Worm (Caenorhabditis elegans) whole organism, L4 larva: ENCODE data around the gene mls-2.

Source experiments
- F10B5.3 ChIP-seq: sonication (generic microtip); optimal IDR thresholded peaks from 2 replicates; lab custom pipeline; 2016; ENCODE audit warnings: mild to moderate bottlenecking, missing genetic modification characterization, missing compliant biosample characterization
- F37D6.2 ChIP-seq: sonication (generic microtip); optimal IDR thresholded peaks from 2 replicates; lab custom pipeline; 2016; ENCODE audit warnings: mild to moderate bottlenecking, missing genetic modification characterization, missing compliant biosample characterization
- T20F7.1 ChIP-seq: fragments of 200-800 bp; sonication (Bioruptor generic); optimal IDR thresholded peaks from 2 replicates; lab custom pipeline; 2018; ENCODE audit warnings: mild to moderate bottlenecking, missing genetic modification characterization, missing compliant biosample characterization
- Y75B8A.6 ChIP-seq: fragments of 200-800 bp; sonication (Bioruptor generic); IDR thresholded peaks from 2 replicates; pipeline ENCODE4 v1.3.6; 2022; ENCODE audit warnings: missing genetic modification reagents, missing genetic modification characterization, missing compliant biosample characterization
- aha-1 ChIP-seq: fragments of 150-350 bp; peaks from one replicate; lab custom pipeline; 2014; ENCODE audit warnings: missing biosample characterization, missing genetic modification characterization
- ceh-20 ChIP-seq: fragments of 200-800 bp; sonication (Bioruptor generic); IDR thresholded peaks from 2 replicates; pipeline ENCODE4 v1.3.6; 2022; ENCODE audit warnings: missing genetic modification reagents, missing genetic modification characterization, missing compliant biosample characterization
- ceh-62 ChIP-seq: sonication (generic microtip); optimal IDR thresholded peaks from 2 replicates; lab custom pipeline; 2017; ENCODE audit warnings: missing biosample characterization, missing genetic modification characterization
- ces-1 ChIP-seq: fragments of 150-350 bp; sonication (generic microtip); optimal IDR thresholded peaks from 4 replicates; lab custom pipeline; 2014; ENCODE audit warnings: missing biosample characterization, missing genetic modification reagents, missing genetic modification characterization
- ctbp-1 ChIP-seq: fragments of 200-800 bp; sonication (Bioruptor generic); IDR thresholded peaks from 2 replicates; pipeline ENCODE4 v1.3.6; 2022; ENCODE audit warnings: missing genetic modification reagents, missing genetic modification characterization, missing compliant biosample characterization
- daf-16 ChIP-seq, 3 experiments: sonication (generic microtip); optimal IDR thresholded peaks; 2 replicates each; lab custom pipeline; 2016 to 2017; ENCODE audit warnings: missing genetic modification characterization in 3 of 3, missing genetic modification reagents in 3 of 3, mild to moderate bottlenecking in 2 of 3, missing compliant biosample characterization in 2 of 3, missing biosample characterization in 1 of 3, moderate library complexity in 1 of 3
- daf-19 ChIP-seq: fragments of 200-800 bp; sonication (Bioruptor generic); conservative IDR thresholded peaks from 2 replicates; pipeline ENCODE4 v1.3.6; 2022; ENCODE audit warnings: missing genetic modification characterization, missing compliant biosample characterization
- daf-8 ChIP-seq: fragments of 200-800 bp; sonication (Bioruptor generic); IDR thresholded peaks from 2 replicates; pipeline ENCODE4 v1.3.6; 2022; ENCODE audit warnings: missing genetic modification characterization, missing compliant biosample characterization
- dve-1 ChIP-seq: sonication (generic microtip); optimal IDR thresholded peaks from 2 replicates; lab custom pipeline; 2017; ENCODE audit warnings: antibody characterized with exemption, mild to moderate bottlenecking, missing genetic modification characterization, missing compliant biosample characterization; ENCODE audit not compliant: insufficient read depth
- egl-43 ChIP-seq: fragments of 200-800 bp; sonication (Bioruptor generic); IDR thresholded peaks from 2 replicates; pipeline ENCODE4 v1.3.6; 2022; ENCODE audit warnings: missing genetic modification reagents, missing genetic modification characterization, missing compliant biosample characterization
- fkh-10 ChIP-seq: fragments of 150-350 bp; optimal IDR thresholded peaks from 2 replicates; lab custom pipeline; 2014; ENCODE audit warnings: missing biosample characterization, missing genetic modification reagents, missing genetic modification characterization
- hlh-30 ChIP-seq: sonication (generic microtip); optimal IDR thresholded peaks from 2 replicates; lab custom pipeline; 2017; ENCODE audit warnings: antibody characterized with exemption, mild to moderate bottlenecking, missing genetic modification characterization, missing compliant biosample characterization; ENCODE audit not compliant: insufficient read depth
- hmg-1.1 ChIP-seq: fragments of 200-800 bp; sonication (Bioruptor generic); IDR thresholded peaks from 2 replicates; pipeline ENCODE4 v1.3.6; 2022; ENCODE audit warnings: missing genetic modification reagents, missing genetic modification characterization, missing compliant biosample characterization
- jun-1 ChIP-seq: fragments of 150-350 bp; optimal IDR thresholded peaks from 2 replicates; lab custom pipeline; 2014; ENCODE audit warnings: missing biosample characterization, missing genetic modification reagents, missing genetic modification characterization
- lin-1 ChIP-seq: fragments of 200-800 bp; sonication (Bioruptor generic); IDR thresholded peaks from 2 replicates; pipeline ENCODE4 v1.3.6; 2022; ENCODE audit warnings: missing genetic modification reagents, missing genetic modification characterization, missing compliant biosample characterization
- lin-38 ChIP-seq: fragments of 200-800 bp; sonication (Bioruptor generic); IDR thresholded peaks from 2 replicates; pipeline ENCODE4 v1.3.6; 2022; ENCODE audit warnings: missing genetic modification reagents, missing genetic modification characterization, missing compliant biosample characterization
- lin-39 ChIP-seq: fragments of 150-350 bp; optimal IDR thresholded peaks from 2 replicates; lab custom pipeline; 2014; ENCODE audit warnings: missing biosample characterization, missing genetic modification reagents, missing genetic modification characterization
- lsy-2 ChIP-seq, 2 experiments: fragments of 150-350 bp in 1 of 2; sonication (generic microtip) in 1 of 2; optimal IDR thresholded peaks; 2 replicates each; lab custom pipeline; 2014 to 2017; ENCODE audit warnings: missing biosample characterization in 2 of 2, missing genetic modification characterization in 2 of 2
- madf-5 ChIP-seq, 2 experiments: fragments of 200-800 bp; sonication (Bioruptor generic); IDR thresholded peaks; 2 replicates each; pipeline ENCODE4 v1.3.6; 2022; ENCODE audit warnings: missing compliant biosample characterization in 2 of 2, missing genetic modification characterization in 2 of 2
- madf-9 ChIP-seq: fragments of 200-800 bp; sonication (Bioruptor generic); conservative IDR thresholded peaks from 2 replicates; pipeline ENCODE4 v1.3.6; 2022; ENCODE audit warnings: missing genetic modification reagents, missing genetic modification characterization, missing compliant biosample characterization
- mdl-1 ChIP-seq, 2 experiments: fragments of 150-350 bp in 1 of 2; sonication (generic microtip) in 1 of 2; optimal IDR thresholded peaks; 2 replicates each; lab custom pipeline; 2014 to 2017; ENCODE audit warnings: missing biosample characterization in 2 of 2, missing genetic modification characterization in 2 of 2
- nhr-6 ChIP-seq: fragments of 150-350 bp; optimal IDR thresholded peaks from 2 replicates; lab custom pipeline; 2014; ENCODE audit warnings: missing biosample characterization, missing genetic modification characterization
- php-3 ChIP-seq: fragments of 200-800 bp; sonication (Bioruptor generic); IDR thresholded peaks from 2 replicates; pipeline ENCODE4 v1.3.6; 2022; ENCODE audit warnings: missing genetic modification reagents, missing genetic modification characterization, missing compliant biosample characterization
- rbr-2 ChIP-seq: sonication (generic microtip); optimal IDR thresholded peaks from 2 replicates; lab custom pipeline; 2016; ENCODE audit warnings: missing genotype, missing genetic modification characterization, missing compliant biosample characterization
- tag-97 ChIP-seq: fragments of 200-800 bp; sonication (Bioruptor generic); IDR thresholded peaks from 2 replicates; pipeline ENCODE4 v1.3.6; 2022; ENCODE audit warnings: missing genetic modification characterization, missing compliant biosample characterization
- tra-1 ChIP-seq: fragments of 200-800 bp; sonication (Bioruptor generic); IDR thresholded peaks from 2 replicates; pipeline ENCODE4 v1.3.6; 2022; ENCODE audit warnings: missing genetic modification reagents, missing genetic modification characterization, missing compliant biosample characterization
- unc-39 ChIP-seq: sonication (generic microtip); optimal IDR thresholded peaks from 2 replicates; lab custom pipeline; 2017; ENCODE audit warnings: missing biosample characterization, missing genetic modification characterization
- unc-62 ChIP-seq, 3 experiments: fragments of 150-350 bp in 1 of 3; sonication (generic microtip); optimal IDR thresholded peaks in 2 of 3; peaks in 1 of 3; 1 replicate in 1 of 3; 2 replicates in 2 of 3; lab custom pipeline; 2014 to 2017; ENCODE audit warnings: missing biosample characterization in 3 of 3, missing genetic modification characterization in 3 of 3, missing genetic modification reagents in 3 of 3, missing genotype in 1 of 3
- zfp-2 ChIP-seq: sonication (generic microtip); optimal IDR thresholded peaks from 2 replicates; lab custom pipeline; 2016; ENCODE audit warnings: mild to moderate bottlenecking, missing genetic modification characterization, missing compliant biosample characterization
- zfp-3 ChIP-seq: fragments of 200-800 bp; sonication (Bioruptor generic); conservative IDR thresholded peaks from 2 replicates; pipeline ENCODE4 v1.3.6; 2022; ENCODE audit warnings: missing genetic modification reagents, missing genetic modification characterization, missing compliant biosample characterization
- ztf-7 ChIP-seq: fragments of 150-350 bp; optimal IDR thresholded peaks from 2 replicates; lab custom pipeline; 2014; ENCODE audit warnings: missing biosample characterization, missing genetic modification characterization

mls-2 gene

DNA sequence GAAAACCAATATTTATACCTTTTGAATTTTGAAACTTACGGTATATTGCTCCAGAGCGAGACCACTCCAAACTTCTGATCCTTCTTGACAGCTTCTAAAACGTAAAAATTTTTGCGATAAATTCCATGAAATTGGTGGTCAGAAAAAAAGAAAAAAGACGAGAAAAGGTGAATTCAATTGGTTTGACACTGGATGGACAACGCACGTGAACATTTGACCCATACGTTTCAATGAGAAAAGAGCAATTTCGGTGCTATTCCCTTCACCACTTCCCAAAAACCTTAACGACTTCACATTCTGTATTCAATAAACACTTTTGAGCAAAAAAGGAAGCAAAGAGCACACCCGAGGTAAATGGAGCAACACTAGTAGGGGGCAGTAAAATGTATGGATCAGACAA lies 34.1 kb downstream of the mls-2 start, which contains the start of gene acc-3:
TSS of gene acc-3 (minus strand) at position 101 of the 400 bp plus-strand sequence.
- no peak for TF ChIP-seq daf-19 (GFP tag; lab: Robert Waterston, UW)
- TF ChIP-seq ceh-62 (tag; lab: Kevin White, UChicago), result no peak
- TF ChIP-seq dve-1, result no peak
- no peak for TF ChIP-seq ztf-7 (tag; lab: Kevin White, UChicago)
- no peak for TF ChIP-seq mdl-1 (tag; optimal IDR thresholded peaks at IDR 0.05; lab: Kevin White, UChicago)
- TF ChIP-seq tag-97 (GFP tag; lab: Robert Waterston, UW), result no peak
- TF ChIP-seq php-3 (GFP tag; lab: Robert Waterston, UW), result no peak
- TF ChIP-seq madf-5 (GFP tag; IDR thresholded peaks at IDR 0.05; lab: Robert Waterston, UW), result no peak
- TF ChIP-seq tra-1, result no peak
- TF ChIP-seq zfp-2 (tag; lab: Kevin White, UChicago), result no peak
- TF ChIP-seq fkh-10 (GFP tag; lab: Kevin White, UChicago), result no peak
- no peak for TF ChIP-seq lin-38 (GFP tag; lab: Robert Waterston, UW)
- TF ChIP-seq Y75B8A.6 (GFP tag; lab: Robert Waterston, UW), result no peak
- no peak for TF ChIP-seq egl-43 (GFP tag; lab: Robert Waterston, UW)
- TF ChIP-seq zfp-3 (GFP tag; lab: Robert Waterston, UW), result no peak
- TF ChIP-seq, all 104 proteins: peak for 0

DNA sequence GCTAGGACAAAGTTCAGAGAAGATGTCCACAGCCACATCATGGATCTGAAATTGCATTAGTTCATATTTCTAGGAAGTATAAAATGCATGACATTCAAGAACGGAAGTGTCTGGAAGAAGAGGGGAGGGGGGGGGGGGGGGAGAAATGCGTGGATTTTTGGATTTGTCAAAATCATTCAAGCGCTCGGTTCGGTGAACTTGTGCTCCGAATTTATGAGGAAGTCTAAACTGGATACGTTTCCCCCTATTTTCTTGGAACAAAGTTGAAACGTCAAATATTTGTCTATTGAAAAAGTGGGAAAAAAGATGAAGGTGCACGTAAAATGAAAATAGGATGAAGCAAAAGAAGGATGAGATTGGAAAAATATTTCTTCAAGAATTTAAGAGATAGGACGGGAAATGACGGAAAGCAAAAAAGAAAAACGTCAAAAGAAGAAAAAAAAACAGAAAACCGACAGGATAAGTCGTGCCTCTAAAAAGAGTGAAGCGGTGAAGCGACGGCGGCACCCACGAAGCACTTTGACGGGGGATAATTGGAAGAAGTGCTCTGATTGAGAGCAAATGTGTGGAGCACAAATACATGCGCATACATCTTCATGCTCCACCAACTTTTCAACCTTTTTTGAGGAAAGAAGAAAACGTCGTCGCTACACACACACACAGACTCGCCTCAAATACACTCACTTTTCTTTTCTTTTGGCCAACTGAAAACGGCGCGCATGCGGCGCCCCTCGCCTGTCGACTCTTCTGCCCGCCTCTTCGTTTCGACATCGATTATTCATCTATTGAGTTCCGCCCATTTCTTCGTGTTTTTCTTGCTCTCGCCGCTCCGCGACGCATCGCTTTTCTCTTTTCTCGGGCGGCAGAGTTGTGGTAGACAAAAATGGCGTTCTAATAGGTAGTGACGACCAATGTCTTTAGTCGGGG lies 40.6 kb downstream of the mls-2 start, which contains the start of gene F55D10.4:
TSS of gene F55D10.4 (minus strand) at position 51 of the 927 bp plus-strand sequence.
- TF ChIP-seq ctbp-1 (0 out of 2 replicates have a peak, but pooled peaks have one; percentile 40), ceh-20 (GFP tag; lab: Robert Waterston, UW) (no peak), ces-1 (GFP tag; lab: Kevin White, UChicago) (peak; percentile 58), hmg-1.1 (GFP tag; lab: Robert Waterston, UW) (0 out of 2 replicates have a peak, but pooled peaks have one; percentile 35), madf-9 (no peak), lin-1 (GFP tag; lab: Robert Waterston, UW) (no peak), daf-8 (GFP tag; lab: Robert Waterston, UW) (no peak), unc-62 (GFP tag; optimal IDR thresholded peaks at IDR 0.05 in 1 of 2; lab: Kevin White, UChicago) (peak in 1 of 2 experiments; percentile 12), unc-62 (tag; optimal IDR thresholded peaks at IDR 0.05; lab: Kevin White, UChicago) (no peak), F37D6.2 (tag; lab: Kevin White, UChicago) (peak; percentile 3), hlh-30 (no peak), F10B5.3 (tag; lab: Kevin White, UChicago) (no peak), lsy-2 (tag; optimal IDR thresholded peaks at IDR 0.05; lab: Kevin White, UChicago) (peak in 1 of 2 experiments; percentile 10), ceh-62 (tag; lab: Kevin White, UChicago) (no peak), jun-1 (tag; lab: Kevin White, UChicago) (no peak), daf-16 (GFP tag; optimal IDR thresholded peaks at IDR 0.05; lab: Kevin White, UChicago) (no peak), daf-16 (tag; optimal IDR thresholded peaks at IDR 0.05; lab: Kevin White, UChicago) (no peak), T20F7.1 (GFP tag; lab: Kevin White, UChicago) (no peak), lin-39 (tag; lab: Kevin White, UChicago) (no peak), egl-43 (GFP tag; lab: Robert Waterston, UW) (peak; percentile 70; the same call in 1 of the 2 replicates), aha-1 (peak; percentile 75), rbr-2 (tag; lab: Kevin White, UChicago) (peak; percentile 28), unc-39 (tag; lab: Kevin White, UChicago) (no peak), nhr-6 (tag; lab: Kevin White, UChicago) (no peak)
